Fruit fly (Drosophila melanogaster): ENCODE results near the gene D2hgdh.

D2hgdh gene

DNA sequence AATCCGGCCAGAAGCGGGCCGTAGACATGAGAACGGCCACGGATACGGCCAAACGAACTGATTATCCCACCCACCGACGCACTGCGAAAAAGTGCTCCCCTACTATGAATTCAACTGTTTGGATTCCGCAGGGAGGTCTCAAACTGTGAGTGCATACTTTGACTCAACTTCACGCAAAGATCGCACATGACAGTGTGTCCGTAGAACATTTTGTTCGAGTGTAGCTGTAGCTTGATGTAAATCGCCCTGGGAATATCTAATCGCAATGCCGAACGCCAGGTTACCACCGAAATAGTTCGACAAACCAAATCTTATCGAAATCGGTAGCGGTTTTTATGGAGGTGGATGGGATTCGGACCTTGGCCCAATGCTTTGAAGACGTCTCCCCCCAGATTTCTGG lies 19.7 kb downstream of the D2hgdh start (continued):
- no peak for TF ChIP-seq prd (optimal IDR thresholded peaks at IDR 0.05)
- TF ChIP-seq prd (GFP tag; IDR thresholded peaks at IDR 0.05) = 0 out of 3 replicates have a peak, but pooled peaks have one; percentile 7
- TF ChIP-seq CG18599 (GFP tag; optimal IDR thresholded peaks at IDR 0.05) = peak; percentile 72
- peak; percentile 63 for TF ChIP-seq CG34376 (GFP tag; optimal IDR thresholded peaks at IDR 0.05)
- no peak for TF ChIP-seq ato (GFP tag; IDR thresholded peaks at IDR 0.05; ENCODE audit: partially characterized antibody)
- 0 out of 3 replicates have a peak, but pooled peaks have one; percentile 19 for TF ChIP-seq ci (GFP tag; IDR thresholded peaks at IDR 0.05)
- no peak for TF ChIP-seq bsh (GFP tag; optimal IDR thresholded peaks at IDR 0.05)
- no peak for TF ChIP-seq NK7.1 (GFP tag; optimal IDR thresholded peaks at IDR 0.05)
- no peak for TF ChIP-seq ab (GFP tag; optimal IDR thresholded peaks at IDR 0.05)
- peak; percentile 68 for TF ChIP-seq mirr (GFP tag; optimal IDR thresholded peaks at IDR 0.05)
- TF ChIP-seq CG13624 (GFP tag; optimal IDR thresholded peaks at IDR 0.05) = no peak
- no peak for TF ChIP-seq CG17328 (GFP tag; IDR thresholded peaks at IDR 0.05)
- TF ChIP-seq Hand (GFP tag; optimal IDR thresholded peaks at IDR 0.05) = peak; percentile 30
- peak; percentile 15 for TF ChIP-seq CG13296 (GFP tag; optimal IDR thresholded peaks at IDR 0.05)
- TF ChIP-seq CG6813 (GFP tag; optimal IDR thresholded peaks at IDR 0.05) = peak; percentile 9
- no peak for TF ChIP-seq Hr39 (optimal IDR thresholded peaks at IDR 0.05)
- no peak for TF ChIP-seq CG42726 (GFP tag; IDR thresholded peaks at IDR 0.05; ENCODE audit: partially characterized antibody)
- TF ChIP-seq CG1233 (GFP tag; optimal IDR thresholded peaks at IDR 0.05) = no peak
- peak; percentile 18 for TF ChIP-seq CG7839 (tag; optimal IDR thresholded peaks at IDR 0.05)
- TF ChIP-seq CG14014 (GFP tag; IDR thresholded peaks at IDR 0.05) = peak; percentile 30; the same call in 1 of the 2 replicates
- no peak for TF ChIP-seq CG15479 (GFP tag; optimal IDR thresholded peaks at IDR 0.05)
- no peak for TF ChIP-seq HHEX (GFP tag; optimal IDR thresholded peaks at IDR 0.05)
- no peak for TF ChIP-seq en (GFP tag; optimal IDR thresholded peaks at IDR 0.05)
- no peak for TF ChIP-seq Dip3 (GFP tag; optimal IDR thresholded peaks at IDR 0.05)
- TF ChIP-seq psq (GFP tag; optimal IDR thresholded peaks at IDR 0.05) = no peak
- no peak for TF ChIP-seq chif (GFP tag; optimal IDR thresholded peaks at IDR 0.05)
- TF ChIP-seq nau (GFP tag; optimal IDR thresholded peaks at IDR 0.05) = no peak
- TF ChIP-seq Hmr (GFP tag; optimal IDR thresholded peaks at IDR 0.05) = peak; percentile 44
- TF ChIP-seq pfk (GFP tag; optimal IDR thresholded peaks at IDR 0.05) = no peak
- TF ChIP-seq Mrtf (GFP tag; IDR thresholded peaks at IDR 0.05) = no peak
- peak; percentile 82 for TF ChIP-seq sug (tag; optimal IDR thresholded peaks at IDR 0.05)
- no peak for TF ChIP-seq ranshi (GFP tag; IDR thresholded peaks at IDR 0.05)
- no peak for TF ChIP-seq CG12219 (GFP tag; optimal IDR thresholded peaks at IDR 0.05)
- TF ChIP-seq CG17186 (GFP tag; optimal IDR thresholded peaks at IDR 0.05) = no peak
- no peak for TF ChIP-seq CG16815 (GFP tag; optimal IDR thresholded peaks at IDR 0.05)
- no peak for TF ChIP-seq Trl (optimal IDR thresholded peaks at IDR 0.05)
- TF ChIP-seq Trl (GFP tag; optimal IDR thresholded peaks at IDR 0.05) = no peak
- TF ChIP-seq CG12769 (tag; optimal IDR thresholded peaks at IDR 0.05) = peak; percentile 66
- TF ChIP-seq vvl (GFP tag; IDR thresholded peaks at IDR 0.05) = no peak
- no peak for TF ChIP-seq her (GFP tag; optimal IDR thresholded peaks at IDR 0.05)
- TF ChIP-seq emc (GFP tag; optimal IDR thresholded peaks at IDR 0.05) = no peak
- no peak for TF ChIP-seq ro (GFP tag; IDR thresholded peaks at IDR 0.05)
- TF ChIP-seq Hey (tag; optimal IDR thresholded peaks at IDR 0.05) = peak; percentile 82
- no peak for TF ChIP-seq CG10209 (GFP tag; optimal IDR thresholded peaks at IDR 0.05)
- TF ChIP-seq CG18476 (GFP tag; optimal IDR thresholded peaks at IDR 0.05) = no peak
- peak; percentile 23 for TF ChIP-seq BtbVII (GFP tag; optimal IDR thresholded peaks at IDR 0.05)
- no peak for TF ChIP-seq salm (tag; optimal IDR thresholded peaks at IDR 0.05)
- no peak for TF ChIP-seq gcm (GFP tag; optimal IDR thresholded peaks at IDR 0.05)
- no peak for TF ChIP-seq gsb-n (tag; optimal IDR thresholded peaks at IDR 0.05)
- TF ChIP-seq CG1603 (tag; optimal IDR thresholded peaks at IDR 0.05) = no peak
- peak; percentile 52 for TF ChIP-seq Fer1 (GFP tag; optimal IDR thresholded peaks at IDR 0.05)
- TF ChIP-seq z (GFP tag; IDR thresholded peaks at IDR 0.05) = no peak
